Worm (Caenorhabditis elegans) whole organism, L3 larva: ENCODE data around the gene EGAP4.1.

Experiments
- aly-2 ChIP-seq: fragments of 150-350 bp; optimal IDR thresholded peaks from 2 replicates; lab custom pipeline; 2014; ENCODE audit warnings: missing biosample characterization, missing genetic modification characterization
- ama-1 ChIP-seq: fragments of 150-350 bp; optimal IDR thresholded peaks from 2 replicates; lab custom pipeline; 2018
- egl-27 ChIP-seq: sonication (generic microtip); optimal IDR thresholded peaks from 4 replicates; lab custom pipeline; 2017; ENCODE audit warnings: missing biosample characterization, missing genetic modification reagents, missing genetic modification characterization
- fkh-10 ChIP-seq: sonication (generic microtip); optimal IDR thresholded peaks from 2 replicates; lab custom pipeline; 2017; ENCODE audit warnings: missing biosample characterization, missing genetic modification reagents, missing genetic modification characterization
- mdl-1 ChIP-seq: fragments of 150-350 bp; optimal IDR thresholded peaks from 2 replicates; lab custom pipeline; 2014; ENCODE audit warnings: missing biosample characterization, missing genetic modification characterization
- nhr-23 ChIP-seq: fragments of 150-350 bp; optimal IDR thresholded peaks from 2 replicates; lab custom pipeline; 2014; ENCODE audit warnings: missing biosample characterization, missing genetic modification reagents, missing genetic modification characterization
- nhr-237 ChIP-seq: fragments of 150-350 bp; optimal IDR thresholded peaks from 2 replicates; lab custom pipeline; 2014; ENCODE audit warnings: missing biosample characterization, missing genetic modification characterization
- nhr-43 ChIP-seq: sonication (generic microtip); optimal IDR thresholded peaks from 2 replicates; lab custom pipeline; 2016; ENCODE audit warnings: mild to moderate bottlenecking, missing genetic modification characterization, missing compliant biosample characterization; ENCODE audit not compliant: poor library complexity, severe bottlenecking
- pha-4 ChIP-seq: fragments of 150-350 bp; optimal IDR thresholded peaks from 2 replicates; lab custom pipeline; 2014; ENCODE audit warnings: missing biosample characterization, missing genetic modification reagents, missing genetic modification characterization
- pqm-1 ChIP-seq: fragments of 150-350 bp; optimal IDR thresholded peaks from 2 replicates; lab custom pipeline; 2017; ENCODE audit warnings: missing biosample characterization, missing genetic modification characterization, inconsistent platforms
- ztf-4 ChIP-seq: fragments of 150-350 bp; optimal IDR thresholded peaks from 2 replicates; lab custom pipeline; 2014; ENCODE audit warnings: missing biosample characterization, missing genetic modification characterization

DNA sequence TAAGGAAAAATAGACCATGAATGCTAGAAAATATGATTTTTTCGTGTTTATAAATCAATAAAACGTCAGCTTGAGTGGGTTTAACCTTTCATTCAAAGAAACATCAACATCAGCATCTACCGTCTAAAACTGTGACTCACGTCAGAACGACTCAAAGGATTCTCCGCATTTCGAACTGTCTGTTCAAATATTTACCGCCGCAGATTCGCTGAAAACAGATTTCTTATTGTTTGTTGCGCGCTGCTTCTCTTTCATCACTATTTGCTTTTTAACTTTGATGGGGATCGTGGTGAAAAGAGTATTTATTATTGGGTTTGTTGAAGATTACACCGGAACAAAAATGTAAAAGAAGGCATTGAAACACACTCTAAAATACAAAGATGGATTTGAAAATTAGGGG is 5.9 kb downstream of the EGAP4.1 start:
- TF ChIP-seq ztf-4 (tag; lab: Kevin White, UChicago) (no peak), nhr-43 (tag; lab: Kevin White, UChicago) (no peak), nhr-237 (tag; lab: Kevin White, UChicago) (no peak), fkh-10 (GFP tag; lab: Kevin White, UChicago) (no peak), mdl-1 (no peak), ama-1 (lab: Kevin White, UChicago) (no peak), pha-4 (tag; lab: Kevin White, UChicago) (peak; percentile 91), pqm-1 (tag; lab: Kevin White, UChicago) (no peak), aly-2 (no peak), egl-27 (tag; lab: Kevin White, UChicago) (no peak), nhr-23 (tag; lab: Kevin White, UChicago) (no peak)
